Fruit fly (Drosophila melanogaster) whole organism, embryonic: ENCODE data around the gene Sld5.

Experiments used
- Blimp-1 ChIP-seq: fragments of 200-800 bp; sonication (Bioruptor generic); optimal IDR thresholded peaks from 3 replicates; lab custom pipeline; 2018; ENCODE audit warnings: missing biosample characterization, missing genetic modification characterization, mild to moderate bottlenecking, moderate library complexity, missing genetic modification reagents
- C15 ChIP-seq: fragments of 200-800 bp; sonication (Bioruptor generic); IDR thresholded peaks from 3 replicates; pipeline ENCODE4 v1.3.6; 2022; ENCODE audit warnings: missing biosample characterization, missing genetic modification characterization
- CG10209 ChIP-seq: fragments of 200-800 bp; sonication (Bioruptor generic); optimal IDR thresholded peaks from 3 replicates; lab custom pipeline; 2017; ENCODE audit warnings: missing biosample characterization, mild to moderate bottlenecking, missing genetic modification characterization, missing genetic modification reagents
- CG10959 ChIP-seq: fragments of 200-800 bp; sonication (Bioruptor generic); IDR thresholded peaks from 2 replicates; pipeline ENCODE4 v1.3.6; 2022; ENCODE audit warnings: missing biosample characterization, missing genetic modification characterization
- CG11093 ChIP-seq: fragments of 200-800 bp; sonication (Bioruptor generic); IDR thresholded peaks from 3 replicates; pipeline ENCODE4 v1.3.6; 2022; ENCODE audit warnings: missing biosample characterization, missing genetic modification characterization
- CG11504 ChIP-seq: fragments of 200-800 bp; sonication (Bioruptor generic); optimal IDR thresholded peaks from 3 replicates; lab custom pipeline; 2019; ENCODE audit warnings: missing biosample characterization, mild to moderate bottlenecking, missing genetic modification characterization, moderate library complexity
- CG12219 ChIP-seq: fragments of 200-800 bp; sonication (Bioruptor generic); optimal IDR thresholded peaks from 3 replicates; lab custom pipeline; 2018; ENCODE audit warnings: missing biosample characterization, mild to moderate bottlenecking, missing genetic modification characterization
- CG13424 ChIP-seq: fragments of 200-800 bp; sonication (Bioruptor generic); optimal IDR thresholded peaks from 2 replicates; lab custom pipeline; 2019; ENCODE audit warnings: missing biosample characterization, mild to moderate bottlenecking, missing genetic modification characterization, moderate library complexity
- CG16815 ChIP-seq: fragments of 200-800 bp; sonication (Bioruptor generic); optimal IDR thresholded peaks from 3 replicates; lab custom pipeline; 2017; ENCODE audit warnings: missing biosample characterization, mild to moderate bottlenecking, missing genetic modification characterization
- CG17385 ChIP-seq: fragments of 200-800 bp; sonication (Bioruptor generic); optimal IDR thresholded peaks from 3 replicates; lab custom pipeline; 2018; ENCODE audit warnings: missing biosample characterization, mild to moderate bottlenecking, missing genetic modification characterization
- CG18619 ChIP-seq: fragments of 200-800 bp; sonication (Bioruptor generic); optimal IDR thresholded peaks from 3 replicates; lab custom pipeline; 2017; ENCODE audit warnings: missing biosample characterization, mild to moderate bottlenecking, missing genetic modification characterization
- CG2120 ChIP-seq: fragments of 200-800 bp; sonication (Bioruptor generic); optimal IDR thresholded peaks from 3 replicates; lab custom pipeline; 2016; ENCODE audit warnings: missing biosample characterization, missing genetic modification characterization
- CG2202 ChIP-seq: fragments of 200-800 bp; sonication (Bioruptor generic); optimal IDR thresholded peaks from 2 replicates; lab custom pipeline; 2018; ENCODE audit warnings: missing biosample characterization, mild to moderate bottlenecking, missing genetic modification characterization
- CG2875 ChIP-seq: fragments of 200-800 bp; sonication (Bioruptor generic); optimal IDR thresholded peaks from 2 replicates; lab custom pipeline; 2017; ENCODE audit warnings: missing biosample characterization, mild to moderate bottlenecking, missing genetic modification characterization, missing genetic modification reagents
- CG30020 ChIP-seq: fragments of 200-800 bp; optimal IDR thresholded peaks from 2 replicates; lab custom pipeline; 2019; ENCODE audit warnings: missing biosample characterization, mild to moderate bottlenecking, missing genetic modification characterization, moderate library complexity
- CG31365 ChIP-seq: fragments of 200-800 bp; sonication (Bioruptor generic); optimal IDR thresholded peaks from 2 replicates; lab custom pipeline; 2018; ENCODE audit warnings: missing biosample characterization, mild to moderate bottlenecking, missing genetic modification characterization
- CG3847 ChIP-seq: fragments of 200-800 bp; sonication (Bioruptor generic); IDR thresholded peaks from 2 replicates; pipeline ENCODE4 v1.3.6; 2022; ENCODE audit warnings: missing biosample characterization, missing genetic modification characterization
- CG3995 ChIP-seq: fragments of 200-800 bp; sonication (Bioruptor generic); optimal IDR thresholded peaks from 3 replicates; lab custom pipeline; 2016; ENCODE audit warnings: missing biosample characterization, missing genetic modification characterization
- CG5180 ChIP-seq: fragments of 200-800 bp; sonication (Bioruptor generic); optimal IDR thresholded peaks from 3 replicates; lab custom pipeline; 2017; ENCODE audit warnings: missing biosample characterization, missing genetic modification characterization, mild to moderate bottlenecking, moderate library complexity, missing genetic modification reagents
- CG6813 ChIP-seq: fragments of 200-800 bp; sonication (Bioruptor generic); optimal IDR thresholded peaks from 2 replicates; lab custom pipeline; 2017; ENCODE audit warnings: missing biosample characterization, missing genetic modification characterization, mild to moderate bottlenecking, moderate library complexity, missing genetic modification reagents
- CG7839 ChIP-seq: fragments of 200-800 bp; sonication (Bioruptor generic); optimal IDR thresholded peaks from 3 replicates; lab custom pipeline; 2018; ENCODE audit warnings: missing biosample characterization, mild to moderate bottlenecking, missing genetic modification characterization, moderate library complexity
- CG9876 ChIP-seq: fragments of 200-800 bp; sonication (Bioruptor generic); optimal IDR thresholded peaks from 2 replicates; lab custom pipeline; 2016; ENCODE audit warnings: missing biosample characterization, missing genetic modification characterization
- Elba2 ChIP-seq: fragments of 200-800 bp; sonication (Bioruptor generic); optimal IDR thresholded peaks from 3 replicates; lab custom pipeline; 2016; ENCODE audit warnings: missing biosample characterization, missing genetic modification characterization
- Hmr ChIP-seq: fragments of 200-800 bp; sonication (Bioruptor generic); optimal IDR thresholded peaks from 3 replicates; lab custom pipeline; 2017; ENCODE audit warnings: mild to moderate bottlenecking, missing biosample characterization, missing genetic modification reagents, missing genetic modification characterization
- NC2α ChIP-seq: fragments of 200-800 bp; sonication (Bioruptor generic); optimal IDR thresholded peaks from 2 replicates; lab custom pipeline; 2016; ENCODE audit warnings: missing biosample characterization, missing genetic modification characterization
- NC2β ChIP-seq: fragments of 200-800 bp; sonication (Bioruptor generic); optimal IDR thresholded peaks from 2 replicates; lab custom pipeline; 2016; ENCODE audit warnings: missing biosample characterization, missing genetic modification characterization
- Sox100B ChIP-seq: fragments of 200-800 bp; sonication (Bioruptor generic); optimal IDR thresholded peaks from 3 replicates; lab custom pipeline; 2018; ENCODE audit warnings: missing biosample characterization, mild to moderate bottlenecking, missing genetic modification characterization
- Sry-β ChIP-seq: fragments of 200-800 bp; sonication (Bioruptor generic); optimal IDR thresholded peaks from 2 replicates; lab custom pipeline; 2018; ENCODE audit warnings: missing biosample characterization, mild to moderate bottlenecking, missing genetic modification characterization, moderate library complexity
- Tbp ChIP-seq: fragments of >200 bp; optimal IDR thresholded peaks from 2 replicates; lab custom pipeline; 2018; ENCODE audit warnings: missing biosample characterization, missing genetic modification characterization
- Xrp1 ChIP-seq: fragments of 200-800 bp; sonication (Bioruptor generic); IDR thresholded peaks from 2 replicates; pipeline ENCODE4 v1.3.6; 2022; ENCODE audit warnings: missing biosample characterization, missing genetic modification characterization
- ac ChIP-seq: fragments of 200-800 bp; sonication (Bioruptor generic); optimal IDR thresholded peaks from 3 replicates; lab custom pipeline; 2017; ENCODE audit warnings: missing biosample characterization, mild to moderate bottlenecking, missing genetic modification characterization
- aop ChIP-seq: fragments of 200-800 bp; sonication (Bioruptor generic); IDR thresholded peaks from 2 replicates; pipeline ENCODE4 v1.3.6; 2022; ENCODE audit warnings: missing biosample characterization, missing genetic modification characterization
- bab2 ChIP-seq: fragments of 200-800 bp; sonication (Bioruptor generic); optimal IDR thresholded peaks from 2 replicates; lab custom pipeline; 2016; ENCODE audit warnings: missing biosample characterization, missing genetic modification characterization
- bigmax ChIP-seq: fragments of 200-800 bp; sonication (Bioruptor generic); optimal IDR thresholded peaks from 2 replicates; lab custom pipeline; 2018; ENCODE audit warnings: missing biosample characterization, mild to moderate bottlenecking, missing genetic modification characterization
- dmrt99B ChIP-seq: fragments of 200-800 bp; sonication (Bioruptor generic); optimal IDR thresholded peaks from 2 replicates; lab custom pipeline; 2018; ENCODE audit warnings: missing biosample characterization, mild to moderate bottlenecking, missing genetic modification characterization, moderate library complexity
- eve ChIP-seq, 2 experiments: fragments of >200 bp; optimal IDR thresholded peaks; 2 replicates each; lab custom pipeline; 2017; ENCODE audit warnings: missing biosample characterization in 2 of 2, missing genetic modification characterization in 2 of 2
- fru ChIP-seq: fragments of >200 bp; optimal IDR thresholded peaks from 2 replicates; lab custom pipeline; 2017
- gsb ChIP-seq: fragments of 200-800 bp; sonication (Bioruptor generic); IDR thresholded peaks from 2 replicates; pipeline ENCODE4 v1.3.6; 2022; ENCODE audit warnings: missing biosample characterization, missing genetic modification characterization
- hth ChIP-seq: fragments of >200 bp; optimal IDR thresholded peaks from 2 replicates; lab custom pipeline; 2017; ENCODE audit warnings: inconsistent platforms
- jumu ChIP-seq: fragments of 200-800 bp; sonication (Bioruptor generic); optimal IDR thresholded peaks from 3 replicates; lab custom pipeline; 2016; ENCODE audit warnings: missing biosample characterization, missing genetic modification characterization
- maf-S ChIP-seq: fragments of 200-800 bp; sonication (Bioruptor generic); optimal IDR thresholded peaks from 2 replicates; lab custom pipeline; 2016; ENCODE audit warnings: missing biosample characterization, missing genetic modification characterization
- nerfin-1 ChIP-seq: fragments of 200-800 bp; sonication (Bioruptor generic); optimal IDR thresholded peaks from 3 replicates; lab custom pipeline; 2019; ENCODE audit warnings: missing biosample characterization, mild to moderate bottlenecking, missing genetic modification characterization, moderate library complexity
- pb ChIP-seq: fragments of 200-800 bp; sonication (Bioruptor generic); optimal IDR thresholded peaks from 3 replicates; lab custom pipeline; 2016; ENCODE audit warnings: missing biosample characterization, missing genetic modification characterization
- ranshi ChIP-seq: fragments of 200-800 bp; sonication (Bioruptor generic); IDR thresholded peaks from 2 replicates; pipeline ENCODE4 v1.3.6; 2022; ENCODE audit warnings: missing biosample characterization, missing genetic modification characterization
- run ChIP-seq: fragments of 200-800 bp; sonication (Bioruptor generic); optimal IDR thresholded peaks from 3 replicates; lab custom pipeline; 2018; ENCODE audit warnings: missing biosample characterization, mild to moderate bottlenecking, missing genetic modification characterization
- scrt ChIP-seq: fragments of 200-800 bp; sonication (Bioruptor generic); optimal IDR thresholded peaks from 2 replicates; lab custom pipeline; 2018; ENCODE audit warnings: missing biosample characterization, mild to moderate bottlenecking, missing genetic modification characterization, moderate library complexity
- shn ChIP-seq: fragments of 200-800 bp; sonication (Bioruptor generic); optimal IDR thresholded peaks from 3 replicates; lab custom pipeline; 2016; ENCODE audit warnings: missing biosample characterization, missing genetic modification characterization
- sisA ChIP-seq: fragments of 200-800 bp; sonication (Bioruptor generic); IDR thresholded peaks from 2 replicates; pipeline ENCODE4 v1.3.6; 2022; ENCODE audit warnings: missing biosample characterization, missing genetic modification characterization
- tll ChIP-seq, 2 experiments: fragments of 200-800 bp in 1 of 2; fragments of >200 bp in 1 of 2; sonication (Bioruptor generic) in 1 of 2; optimal IDR thresholded peaks; 2 replicates each; lab custom pipeline; 2017 to 2019; ENCODE audit warnings: missing biosample characterization in 2 of 2, missing genetic modification characterization in 2 of 2, mild to moderate bottlenecking in 1 of 2, moderate library complexity in 1 of 2
- vfl ChIP-seq: fragments of 200-800 bp; sonication (Bioruptor generic); optimal IDR thresholded peaks from 2 replicates; lab custom pipeline; 2016; ENCODE audit warnings: missing biosample characterization, missing genetic modification characterization
- zf30C ChIP-seq: fragments of 200-800 bp; sonication (Bioruptor generic); optimal IDR thresholded peaks from 3 replicates; lab custom pipeline; 2018; ENCODE audit warnings: missing biosample characterization, mild to moderate bottlenecking, missing genetic modification characterization

Sld5 gene

DNA sequence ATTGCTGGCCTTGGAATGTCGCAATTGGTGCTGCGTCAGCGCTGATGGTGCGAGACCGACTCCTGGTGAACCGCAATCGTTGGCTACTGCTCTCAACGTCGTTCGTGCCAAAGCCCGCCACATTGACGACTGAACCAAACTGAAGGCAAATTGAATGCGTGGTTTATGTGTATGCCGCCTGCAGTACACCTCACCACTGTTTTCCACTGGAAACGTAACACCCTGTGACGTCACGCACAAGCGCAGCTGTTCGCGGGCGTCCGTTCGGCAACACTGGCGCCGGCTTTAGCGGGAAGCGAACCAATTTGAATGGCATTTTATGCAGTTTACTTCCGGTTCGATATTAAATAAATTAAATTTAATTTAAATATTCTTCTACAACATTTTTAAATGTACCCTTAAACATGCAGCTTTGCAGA is 1.1 kb downstream of the Sld5 start, which contains the start of gene Cmpk (continued):
- no peak for TF ChIP-seq run (tag; lab: Kevin White, UChicago)
- no peak for TF ChIP-seq fru (lab: Kevin White, UChicago)
- TF ChIP-seq dmrt99B (tag; lab: Kevin White, UChicago): peak; percentile 63
- TF ChIP-seq CG11093 (GFP tag; lab: Robert Waterston, UW): no peak
- peak; percentile 82 for TF ChIP-seq CG6813 (GFP tag; lab: Kevin White, UChicago)
- peak; percentile 74 for TF ChIP-seq CG2875 (GFP tag; lab: Kevin White, UChicago)
- TF ChIP-seq CG30020 (tag; lab: Kevin White, UChicago): no peak
- TF ChIP-seq maf-S: peak; percentile 26
- TF ChIP-seq jumu: peak; percentile 15
- TF ChIP-seq CG7839 (tag; lab: Kevin White, UChicago): peak; percentile 55
- no peak for TF ChIP-seq eve (GFP tag; optimal IDR thresholded peaks at IDR 0.05; lab: Kevin White, UChicago)
- TF ChIP-seq Sry-β (GFP tag; lab: Kevin White, UChicago): peak; percentile 46
- no peak for TF ChIP-seq CG31365 (tag; lab: Kevin White, UChicago)
- no peak for TF ChIP-seq Elba2 (GFP tag; lab: Kevin White, UChicago)
- peak; percentile 38 for TF ChIP-seq CG13424 (tag; lab: Kevin White, UChicago)
- TF ChIP-seq CG2120 (GFP tag; lab: Kevin White, UChicago): peak; percentile 55
- peak; percentile 71 for TF ChIP-seq scrt (GFP tag; lab: Kevin White, UChicago)
- peak; percentile 32 for TF ChIP-seq shn (GFP tag; lab: Kevin White, UChicago)
- no peak for TF ChIP-seq Xrp1 (GFP tag; lab: Robert Waterston, UW)
- peak; percentile 46; the same call in 1 of the 2 replicates for TF ChIP-seq ranshi
- TF ChIP-seq CG18619 (GFP tag; lab: Kevin White, UChicago): peak; percentile 84
- TF ChIP-seq CG3995 (GFP tag; lab: Kevin White, UChicago): peak; percentile 37
- no peak for TF ChIP-seq Blimp-1 (GFP tag; lab: Kevin White, UChicago)
- TF ChIP-seq nerfin-1 (tag; lab: Kevin White, UChicago): peak; percentile 69
- TF ChIP-seq CG16815 (GFP tag; lab: Kevin White, UChicago): peak; percentile 13
- TF ChIP-seq CG17385 (GFP tag; lab: Kevin White, UChicago): peak; percentile 80
- peak; percentile 49 for TF ChIP-seq CG5180
- TF ChIP-seq CG2202 (tag; lab: Kevin White, UChicago): peak; percentile 47
- TF ChIP-seq Tbp: no peak
- TF ChIP-seq sisA: 0 out of 2 replicates have a peak, but pooled peaks have one; percentile 4
- TF ChIP-seq bab2 (GFP tag; lab: Kevin White, UChicago): peak; percentile 12
- no peak for TF ChIP-seq hth (lab: Kevin White, UChicago)
- TF ChIP-seq ac: peak; percentile 58
- peak; percentile 69 for TF ChIP-seq Sox100B (GFP tag; lab: Kevin White, UChicago)
- TF ChIP-seq C15 (GFP tag; lab: Robert Waterston, UW): no peak
- TF ChIP-seq vfl: peak; percentile 12
- TF ChIP-seq CG3847: 0 out of 2 replicates have a peak, but pooled peaks have one; percentile 52
- TF ChIP-seq CG12219 (GFP tag; lab: Kevin White, UChicago): peak; percentile 48
- TF ChIP-seq Hmr (GFP tag; lab: Kevin White, UChicago): peak; percentile 91
- peak; percentile 5 for TF ChIP-seq pb (GFP tag; lab: Kevin White, UChicago)
- no peak for TF ChIP-seq tll (GFP tag; optimal IDR thresholded peaks at IDR 0.05; lab: Kevin White, UChicago)
- peak; percentile 31 for TF ChIP-seq NC2β (GFP tag; lab: Kevin White, UChicago)
- TF ChIP-seq CG10209 (GFP tag; lab: Kevin White, UChicago): peak; percentile 75
- TF ChIP-seq NC2α (GFP tag; lab: Kevin White, UChicago): no peak
- TF ChIP-seq CG11504: no peak
- no peak for TF ChIP-seq gsb (GFP tag; lab: Robert Waterston, UW)
- TF ChIP-seq zf30C (GFP tag; lab: Kevin White, UChicago): no peak
- peak; percentile 3 for TF ChIP-seq CG9876
- peak; percentile 62 for TF ChIP-seq bigmax (GFP tag; lab: Kevin White, UChicago)
- 0 out of 2 replicates have a peak, but pooled peaks have one; percentile 10 for TF ChIP-seq CG10959 (GFP tag; lab: Robert Waterston, UW)
- TF ChIP-seq aop (GFP tag; lab: Robert Waterston, UW): peak; percentile 85; the same call in 1 of the 2 replicates
